Worm (Caenorhabditis elegans): ENCODE data around the gene srd-4.

DNA sequence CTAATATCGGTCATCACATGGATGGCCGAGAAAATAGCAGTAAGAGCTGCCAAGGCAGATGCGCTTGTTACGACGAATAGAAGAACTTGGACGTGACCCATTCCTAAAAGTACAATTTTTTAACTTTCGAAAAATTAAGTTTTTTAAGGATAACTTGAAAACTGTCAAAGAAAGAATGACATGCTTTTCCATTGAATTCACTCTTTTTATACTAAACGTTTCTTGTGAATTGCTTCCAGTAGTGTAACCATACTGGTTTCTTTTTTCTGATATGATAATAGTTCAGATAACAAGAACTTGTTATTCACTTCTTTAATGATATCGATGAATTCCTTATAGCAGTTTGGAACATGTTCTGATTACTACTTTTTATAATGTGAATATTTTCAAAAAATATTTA, 17.1 kb upstream of the srd-4 start, which contains the start of gene col-37:
- TF ChIP-seq him-1 (tag; optimal IDR thresholded peaks at IDR 0.05) (no peak), dao-5 (tag; optimal IDR thresholded peaks at IDR 0.05) (no peak), W03F9.2 (tag; optimal IDR thresholded peaks at IDR 0.05) (no peak)
